Worm (Caenorhabditis elegans) whole organism, young adult: Measurements from ENCODE around the gene T26H5.9.
A peak's percentile ranks its signal among the peaks of the same experiment; 100 is the strongest.

Experiments
- C17E4.6 ChIP-seq: fragments of 200-800 bp; sonication (Bioruptor generic); IDR thresholded peaks from 2 replicates; pipeline ENCODE4 v1.3.6; 2022; ENCODE audit warnings: missing genetic modification reagents, missing genetic modification characterization, missing compliant biosample characterization
- F49E8.2 ChIP-seq: sonication (generic microtip); optimal IDR thresholded peaks from 3 replicates; lab custom pipeline; 2017; ENCODE audit warnings: missing genetic modification characterization, mild to moderate bottlenecking, missing compliant biosample characterization, antibody characterized with exemption, moderate library complexity; ENCODE audit not compliant: insufficient read depth
- F55B11.4 ChIP-seq: sonication (generic microtip); optimal IDR thresholded peaks from 2 replicates; lab custom pipeline; 2016; ENCODE audit warnings: missing compliant biosample characterization, missing genetic modification characterization, borderline replicate concordance; ENCODE audit not compliant: insufficient read depth
- Y95B8A.8 ChIP-seq: fragments of 200-800 bp; sonication (Bioruptor generic); IDR thresholded peaks from 2 replicates; pipeline ENCODE4 v1.3.6; 2022; ENCODE audit warnings: missing genetic modification reagents, missing genetic modification characterization, missing compliant biosample characterization
- ama-1 ChIP-seq, 3 experiments: fragments of 150-350 bp in 1 of 3; sonication (generic microtip) in 2 of 3; optimal IDR thresholded peaks; 2 replicates each; lab custom pipeline; 2014 to 2018; ENCODE audit warnings: missing biosample characterization in 2 of 3, missing genetic modification characterization in 2 of 3, missing genetic modification reagents in 2 of 3
- athp-1 ChIP-seq: sonication (generic microtip); optimal IDR thresholded peaks from 2 replicates; lab custom pipeline; 2017; ENCODE audit warnings: mild to moderate bottlenecking, missing genetic modification characterization, missing compliant biosample characterization
- dpl-1 ChIP-seq: fragments of 150-350 bp; optimal IDR thresholded peaks from 2 replicates; lab custom pipeline; 2014; ENCODE audit warnings: missing biosample characterization, missing genetic modification reagents, missing genetic modification characterization
- madf-3 ChIP-seq: fragments of 200-800 bp; sonication (Bioruptor generic); IDR thresholded peaks from 2 replicates; pipeline ENCODE4 v1.3.6; 2022; ENCODE audit warnings: missing genetic modification reagents, missing genetic modification characterization, missing compliant biosample characterization
- mes-4 ChIP-seq: sonication (generic microtip); optimal IDR thresholded peaks from 2 replicates; lab custom pipeline; 2016; ENCODE audit warnings: missing genotype, missing genetic modification characterization, missing compliant biosample characterization
- nhr-179 ChIP-seq: sonication (generic microtip); optimal IDR thresholded peaks from 2 replicates; lab custom pipeline; 2016; ENCODE audit warnings: mild to moderate bottlenecking, missing genetic modification characterization, missing compliant biosample characterization
- pha-4 ChIP-seq: fragments of 150-350 bp; sonication (generic microtip); optimal IDR thresholded peaks from 2 replicates; lab custom pipeline; 2014; ENCODE audit warnings: missing biosample characterization, missing genetic modification reagents, missing genetic modification characterization
- snpc-4 ChIP-seq, 5 experiments: fragments of 150-350 bp in 1 of 5; sonication (generic microtip) in 4 of 5; optimal IDR thresholded peaks; 2 replicates each; lab custom pipeline; 2014 to 2018; ENCODE audit warnings: missing genetic modification characterization in 5 of 5, missing biosample characterization in 3 of 5, antibody characterized with exemption in 2 of 5, mild to moderate bottlenecking in 2 of 5, missing compliant biosample characterization in 2 of 5, missing genotype in 2 of 5, moderate library complexity in 2 of 5, missing genetic modification reagents in 1 of 5
- tbp1 ChIP-seq: fragments of 200-800 bp; sonication (Bioruptor generic); optimal IDR thresholded peaks from 2 replicates; lab custom pipeline; 2018; ENCODE audit warnings: mild to moderate bottlenecking, missing genetic modification characterization, missing compliant biosample characterization

- no peak for TF ChIP-seq C17E4.6
- TF ChIP-seq pha-4 (tag; lab: Kevin White, UChicago), result no peak
- no peak for TF ChIP-seq F55B11.4 (tag; lab: Kevin White, UChicago)
- no peak for TF ChIP-seq athp-1 (tag; lab: Kevin White, UChicago)
- TF ChIP-seq F49E8.2, result no peak
- TF ChIP-seq snpc-4 (GFP tag; optimal IDR thresholded peaks at IDR 0.05; lab: Kevin White, UChicago), result peak; percentile 11
- TF ChIP-seq snpc-4 (tag; optimal IDR thresholded peaks at IDR 0.05; lab: Kevin White, UChicago), result no peak
- no peak for TF ChIP-seq ama-1 (optimal IDR thresholded peaks at IDR 0.05; lab: Kevin White, UChicago)
- peak in 1 of 2 experiments; percentile 47 for TF ChIP-seq ama-1 (GFP tag; optimal IDR thresholded peaks at IDR 0.05; lab: Kevin White, UChicago)
- TF ChIP-seq tbp1 (GFP tag; lab: Kevin White, UChicago), result peak; percentile 86
- TF ChIP-seq madf-3, result no peak
- TF ChIP-seq nhr-179 (tag; lab: Kevin White, UChicago), result no peak
- no peak for TF ChIP-seq mes-4 (tag; lab: Kevin White, UChicago)
- no peak for TF ChIP-seq Y95B8A.8 (GFP tag; lab: Robert Waterston, UW)
- no peak for TF ChIP-seq dpl-1 (GFP tag; lab: Kevin White, UChicago)
These were observed 35.9 kb downstream of the T26H5.9 start for ce11 chrV:15480505-15481075.
